Worm (Caenorhabditis elegans) whole organism, L1 larva: Measurements from ENCODE around the gene prp-8.

Experiments
- C04F5.9 ChIP-seq: sonication (generic microtip); optimal IDR thresholded peaks from 2 replicates; lab custom pipeline; 2016; ENCODE audit warnings: missing genetic modification characterization, missing compliant biosample characterization
- C16A3.4 ChIP-seq: fragments of 150-350 bp; optimal IDR thresholded peaks from 2 replicates; lab custom pipeline; 2014; ENCODE audit warnings: missing biosample characterization, missing genetic modification characterization
- C34B4.2 ChIP-seq: sonication (generic microtip); optimal IDR thresholded peaks from 2 replicates; lab custom pipeline; 2017; ENCODE audit warnings: mild to moderate bottlenecking, missing genetic modification characterization, missing compliant biosample characterization
- F16B12.6 ChIP-seq: fragments of 150-350 bp; optimal IDR thresholded peaks from 2 replicates; lab custom pipeline; 2014; ENCODE audit warnings: missing biosample characterization, missing genetic modification characterization
- Y116A8C.19 ChIP-seq: sonication (generic microtip); optimal IDR thresholded peaks from 2 replicates; lab custom pipeline; 2016; ENCODE audit warnings: missing compliant biosample characterization, missing genetic modification characterization, borderline replicate concordance
- alr-1 ChIP-seq: fragments of 200-800 bp; sonication (Bioruptor generic); optimal IDR thresholded peaks from 2 replicates; lab custom pipeline; 2018; ENCODE audit warnings: borderline replicate concordance, mild to moderate bottlenecking, missing genetic modification characterization, missing compliant biosample characterization
- aly-2 ChIP-seq: fragments of 150-350 bp; optimal IDR thresholded peaks from 2 replicates; lab custom pipeline; 2014; ENCODE audit warnings: missing biosample characterization, missing genetic modification characterization
- ama-1 ChIP-seq: fragments of 150-350 bp; optimal IDR thresholded peaks from 2 replicates; lab custom pipeline; 2014
- blmp-1 ChIP-seq: fragments of 150-350 bp; optimal IDR thresholded peaks from 2 replicates; lab custom pipeline; 2014; ENCODE audit warnings: missing biosample characterization, missing genetic modification characterization
- ceh-82 ChIP-seq, 3 experiments: fragments of 150-350 bp in 1 of 3; sonication (generic microtip) in 2 of 3; optimal IDR thresholded peaks; 2 replicates each; lab custom pipeline; 2014 to 2017; ENCODE audit warnings: missing biosample characterization in 3 of 3, missing genetic modification characterization in 3 of 3
- ceh-90 ChIP-seq: sonication (generic microtip); optimal IDR thresholded peaks from 2 replicates; lab custom pipeline; 2016; ENCODE audit warnings: missing genetic modification characterization, missing compliant biosample characterization
- dsc-1 ChIP-seq: sonication (generic microtip); optimal IDR thresholded peaks from 2 replicates; lab custom pipeline; 2016; ENCODE audit warnings: mild to moderate bottlenecking, missing genetic modification characterization, missing compliant biosample characterization
- efl-3 ChIP-seq: fragments of 200-800 bp; sonication (Bioruptor generic); optimal IDR thresholded peaks from 2 replicates; lab custom pipeline; 2018; ENCODE audit warnings: mild to moderate bottlenecking, missing genetic modification characterization, missing compliant biosample characterization
- egl-13 ChIP-seq: sonication (generic microtip); optimal IDR thresholded peaks from 2 replicates; lab custom pipeline; 2016; ENCODE audit warnings: missing genotype, missing genetic modification reagents, missing genetic modification characterization, missing compliant biosample characterization
- egl-27 ChIP-seq, 2 experiments: fragments of 150-350 bp in 1 of 2; sonication (generic microtip); optimal IDR thresholded peaks; 3 replicates each; lab custom pipeline; 2017 to 2018; ENCODE audit warnings: missing biosample characterization in 2 of 2, missing genetic modification characterization in 2 of 2, missing genetic modification reagents in 2 of 2
- elt-3 ChIP-seq, 6 experiments: fragments of 150-350 bp in 1 of 6; sonication (generic microtip); optimal IDR thresholded peaks; 2 replicates each; lab custom pipeline; 2017 to 2018; ENCODE audit warnings: missing biosample characterization in 6 of 6, missing genetic modification characterization in 6 of 6, inconsistent platforms in 1 of 6
- ets-5 ChIP-seq: fragments of 200-800 bp; sonication (Bioruptor generic); IDR thresholded peaks from 2 replicates; pipeline ENCODE4 v1.3.6; 2022; ENCODE audit warnings: missing genetic modification characterization, missing compliant biosample characterization
- fkh-10 ChIP-seq: sonication (generic microtip); optimal IDR thresholded peaks from 2 replicates; lab custom pipeline; 2017; ENCODE audit warnings: missing biosample characterization, missing genetic modification reagents, missing genetic modification characterization
- fkh-8 ChIP-seq: sonication (generic microtip); optimal IDR thresholded peaks from 2 replicates; lab custom pipeline; 2016; ENCODE audit warnings: mild to moderate bottlenecking, missing genetic modification characterization, missing compliant biosample characterization
- fos-1 ChIP-seq: fragments of 150-350 bp; optimal IDR thresholded peaks from 2 replicates; lab custom pipeline; 2014; ENCODE audit warnings: missing biosample characterization, missing genetic modification characterization
- hlh-17 ChIP-seq: fragments of 200-800 bp; sonication (Bioruptor generic); optimal IDR thresholded peaks from 2 replicates; lab custom pipeline; 2018; ENCODE audit warnings: missing genetic modification characterization, mild to moderate bottlenecking, missing compliant biosample characterization, moderate library complexity, borderline replicate concordance
- hlh-4 ChIP-seq: sonication (generic microtip); optimal IDR thresholded peaks from 2 replicates; lab custom pipeline; 2016; ENCODE audit warnings: mild to moderate bottlenecking, missing genetic modification characterization, missing compliant biosample characterization
- hpl-2 ChIP-seq: fragments of 150-350 bp; optimal IDR thresholded peaks from 2 replicates; lab custom pipeline; 2014; ENCODE audit warnings: missing biosample characterization, missing genetic modification reagents, missing genetic modification characterization
- isw-1 ChIP-seq: fragments of 200-800 bp; sonication (Bioruptor generic); IDR thresholded peaks from 2 replicates; pipeline ENCODE4 v1.3.6; 2022; ENCODE audit warnings: missing genetic modification characterization, missing compliant biosample characterization
- lin-13 ChIP-seq: fragments of 150-350 bp; optimal IDR thresholded peaks from 2 replicates; lab custom pipeline; 2014; ENCODE audit warnings: missing biosample characterization, missing genetic modification reagents, missing genetic modification characterization
- lin-14 ChIP-seq: fragments of 200-800 bp; sonication (Bioruptor generic); optimal IDR thresholded peaks from 2 replicates; lab custom pipeline; 2018; ENCODE audit warnings: mild to moderate bottlenecking, missing genetic modification characterization, moderate library complexity, missing compliant biosample characterization
- lin-15B ChIP-seq: fragments of 150-350 bp; sonication (generic microtip); optimal IDR thresholded peaks from 3 replicates; lab custom pipeline; 2014; ENCODE audit warnings: missing biosample characterization, missing genetic modification characterization
- lin-39 ChIP-seq: fragments of 150-350 bp; optimal IDR thresholded peaks from 2 replicates; lab custom pipeline; 2014; ENCODE audit warnings: missing biosample characterization, missing genetic modification reagents, missing genetic modification characterization
- lsy-2 ChIP-seq, 2 experiments: fragments of 150-350 bp; optimal IDR thresholded peaks; 2 replicates each; lab custom pipeline; 2014; ENCODE audit warnings: missing biosample characterization in 2 of 2, missing genetic modification characterization in 2 of 2
- mdl-1 ChIP-seq, 2 experiments: fragments of 150-350 bp; optimal IDR thresholded peaks; 2 replicates each; lab custom pipeline; 2014 to 2017; ENCODE audit warnings: missing biosample characterization in 2 of 2, missing genetic modification characterization in 2 of 2, inconsistent platforms in 1 of 2
- mep-1 ChIP-seq: fragments of 150-350 bp; optimal IDR thresholded peaks from 2 replicates; lab custom pipeline; 2014; ENCODE audit warnings: missing biosample characterization, missing genetic modification characterization
- nhr-11 ChIP-seq: fragments of 150-350 bp; optimal IDR thresholded peaks from 2 replicates; lab custom pipeline; 2014; ENCODE audit warnings: missing biosample characterization, missing genetic modification characterization
- nhr-20 ChIP-seq: sonication (generic microtip); optimal IDR thresholded peaks from 2 replicates; lab custom pipeline; 2016; ENCODE audit warnings: mild to moderate bottlenecking, missing genetic modification characterization, missing compliant biosample characterization
- nhr-237 ChIP-seq: fragments of 150-350 bp; optimal IDR thresholded peaks from 2 replicates; lab custom pipeline; 2014; ENCODE audit warnings: missing biosample characterization, missing genetic modification characterization
- nhr-28 ChIP-seq: fragments of 150-350 bp; optimal IDR thresholded peaks from 2 replicates; lab custom pipeline; 2014; ENCODE audit warnings: missing biosample characterization, missing genetic modification characterization
- nhr-47 ChIP-seq: sonication (generic microtip); optimal IDR thresholded peaks from 2 replicates; lab custom pipeline; 2016; ENCODE audit warnings: mild to moderate bottlenecking, missing genetic modification characterization, moderate library complexity, missing compliant biosample characterization
- nhr-76 ChIP-seq: sonication (generic microtip); optimal IDR thresholded peaks from 2 replicates; lab custom pipeline; 2017; ENCODE audit warnings: missing biosample characterization, missing genetic modification characterization
- nhr-85 ChIP-seq: sonication (generic microtip); peaks from one replicate; lab custom pipeline; 2016; ENCODE audit warnings: missing genetic modification characterization, inconsistent platforms, missing compliant biosample characterization
- nhr-90 ChIP-seq: sonication (generic microtip); optimal IDR thresholded peaks from 2 replicates; lab custom pipeline; 2016; ENCODE audit warnings: mild to moderate bottlenecking, missing genetic modification characterization, missing compliant biosample characterization; ENCODE audit not compliant: poor library complexity
- pax-3 ChIP-seq: fragments of 200-800 bp; sonication (Bioruptor generic); optimal IDR thresholded peaks from 2 replicates; lab custom pipeline; 2018; ENCODE audit warnings: mild to moderate bottlenecking, missing genetic modification characterization, moderate library complexity, missing compliant biosample characterization
- rnt-1 ChIP-seq: sonication (generic microtip); optimal IDR thresholded peaks from 2 replicates; lab custom pipeline; 2016; ENCODE audit warnings: mild to moderate bottlenecking, missing genetic modification characterization, moderate library complexity, missing compliant biosample characterization
- skn-1 ChIP-seq: fragments of 150-350 bp; optimal IDR thresholded peaks from 2 replicates; lab custom pipeline; 2014; ENCODE audit warnings: missing biosample characterization, missing genetic modification characterization
- snpc-4 ChIP-seq: fragments of 150-350 bp; optimal IDR thresholded peaks from 2 replicates; lab custom pipeline; 2014; ENCODE audit warnings: missing biosample characterization, missing genetic modification characterization
- sptf-1 ChIP-seq: fragments of 150-350 bp; optimal IDR thresholded peaks from 2 replicates; lab custom pipeline; 2014; ENCODE audit warnings: missing biosample characterization, missing genetic modification characterization
- sup-37 ChIP-seq: fragments of 200-800 bp; sonication (Bioruptor generic); optimal IDR thresholded peaks from 2 replicates; lab custom pipeline; 2018; ENCODE audit warnings: mild to moderate bottlenecking, missing genetic modification characterization, missing compliant biosample characterization
- unc-130 ChIP-seq: fragments of 150-350 bp; optimal IDR thresholded peaks from 2 replicates; lab custom pipeline; 2017; ENCODE audit warnings: missing biosample characterization, missing genetic modification characterization, inconsistent platforms
- unc-30 ChIP-seq: sonication (generic microtip); optimal IDR thresholded peaks from 2 replicates; lab custom pipeline; 2017; ENCODE audit warnings: missing biosample characterization, missing genetic modification characterization
- unc-62 ChIP-seq: fragments of 150-350 bp; optimal IDR thresholded peaks from 2 replicates; lab custom pipeline; 2014; ENCODE audit warnings: missing biosample characterization, missing genetic modification reagents, missing genetic modification characterization
- xbp-1 ChIP-seq: sonication (generic microtip); optimal IDR thresholded peaks from 2 replicates; lab custom pipeline; 2016; ENCODE audit warnings: missing genetic modification characterization, missing compliant biosample characterization
- zag-1 ChIP-seq: fragments of 150-350 bp; optimal IDR thresholded peaks from 2 replicates; lab custom pipeline; 2014; ENCODE audit warnings: missing biosample characterization, missing genetic modification characterization
- zip-4 ChIP-seq: fragments of 200-800 bp; sonication (Bioruptor generic); optimal IDR thresholded peaks from 2 replicates; lab custom pipeline; 2018; ENCODE audit warnings: mild to moderate bottlenecking, missing genetic modification characterization, moderate library complexity, missing compliant biosample characterization
- ztf-11 ChIP-seq, 2 experiments: sonication (generic microtip); optimal IDR thresholded peaks; 2 replicates each; lab custom pipeline; 2016 to 2017; ENCODE audit warnings: missing genetic modification characterization in 2 of 2, missing biosample characterization in 1 of 2, missing compliant biosample characterization in 1 of 2

Gene prp-8

DNA sequence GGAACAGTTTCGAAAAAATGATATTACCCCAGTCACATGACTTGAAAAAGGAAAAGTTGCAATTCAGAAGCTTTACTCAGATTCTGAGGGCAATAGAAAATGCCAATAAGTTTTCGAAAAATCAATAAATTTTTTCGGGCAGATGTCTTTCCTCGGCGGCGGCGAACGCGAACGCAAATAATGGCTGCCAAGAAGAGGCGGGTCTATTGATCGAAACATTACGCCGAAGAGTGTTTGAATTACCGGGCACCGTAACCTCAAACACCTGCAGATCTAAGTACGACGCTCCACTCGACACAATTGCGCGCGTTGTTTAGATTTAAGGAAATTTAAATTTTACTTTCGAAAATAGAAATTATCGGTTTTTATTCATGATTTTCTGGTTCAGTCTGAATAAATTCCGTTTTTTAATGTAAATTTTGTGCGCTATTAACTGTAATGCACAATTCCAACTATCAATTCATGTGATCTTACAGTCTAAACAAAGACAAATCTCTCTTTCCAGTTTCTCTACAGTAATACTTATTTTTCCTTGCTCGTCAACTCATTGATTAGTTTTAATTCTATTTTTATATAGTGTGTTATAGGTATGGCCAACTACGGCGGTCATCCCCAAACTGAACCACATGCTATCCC, at the start of gene prp-8:
Gene prp-8 (plus strand): TSS at position 586 of the 636 bp plus-strand sequence.
- no peak for TF ChIP-seq Y116A8C.19
- TF ChIP-seq efl-3 (GFP tag; lab: Kevin White, UChicago): no peak
- peak; percentile 67 for TF ChIP-seq fos-1 (tag; lab: Kevin White, UChicago)
- TF ChIP-seq zag-1 (tag; lab: Kevin White, UChicago): no peak
- TF ChIP-seq sup-37 (GFP tag; lab: Kevin White, UChicago): peak; percentile 66
- TF ChIP-seq nhr-20 (tag; lab: Kevin White, UChicago): peak; percentile 90
- peak; percentile 99 for TF ChIP-seq lsy-2 (tag; optimal IDR thresholded peaks at IDR 0.05; lab: Kevin White, UChicago)
- no peak for TF ChIP-seq hlh-4
- TF ChIP-seq hlh-17 (GFP tag; lab: Kevin White, UChicago): no peak
- peak; percentile 71 for TF ChIP-seq nhr-90 (tag; lab: Kevin White, UChicago)
- peak; percentile 85 for TF ChIP-seq nhr-85 (tag; lab: Kevin White, UChicago)
- peak in 1 of 2 experiments; percentile 55 for TF ChIP-seq ztf-11 (tag; optimal IDR thresholded peaks at IDR 0.05; lab: Kevin White, UChicago)
- TF ChIP-seq lin-15B (tag; lab: Kevin White, UChicago): peak; percentile 89
- no peak for TF ChIP-seq unc-30 (tag; lab: Kevin White, UChicago)
- peak; percentile 96 for TF ChIP-seq C16A3.4 (tag; lab: Kevin White, UChicago)
- TF ChIP-seq blmp-1: peak; percentile 95
- TF ChIP-seq lin-14 (GFP tag; lab: Kevin White, UChicago): peak; percentile 93
- peak; percentile 42 for TF ChIP-seq aly-2
- TF ChIP-seq nhr-76 (tag; lab: Kevin White, UChicago): peak; percentile 13
- TF ChIP-seq ceh-82 (tag; optimal IDR thresholded peaks at IDR 0.05; lab: Kevin White, UChicago): peak; percentile 82 to 96 (median 89)
- no peak for TF ChIP-seq unc-62 (GFP tag; lab: Kevin White, UChicago)
- TF ChIP-seq fkh-8 (tag; lab: Kevin White, UChicago): peak; percentile 93
- no peak for TF ChIP-seq C34B4.2
- no peak for TF ChIP-seq alr-1 (tag; lab: Kevin White, UChicago)
- TF ChIP-seq rnt-1: peak; percentile 91
- TF ChIP-seq xbp-1 (tag; lab: Kevin White, UChicago): peak; percentile 88
- TF ChIP-seq nhr-237: peak; percentile 58
- peak; percentile 88 for TF ChIP-seq lin-13 (GFP tag; lab: Kevin White, UChicago)
- no peak for TF ChIP-seq hpl-2 (GFP tag; lab: Kevin White, UChicago)
- peak; percentile 35 for TF ChIP-seq C04F5.9 (tag; lab: Kevin White, UChicago)
- TF ChIP-seq nhr-28: no peak
- no peak for TF ChIP-seq nhr-11 (tag; lab: Kevin White, UChicago)
- TF ChIP-seq elt-3 (tag; optimal IDR thresholded peaks at IDR 0.05; lab: Kevin White, UChicago): peak in 3 of 6 experiments; percentile 67 to 81 (median 75)
- TF ChIP-seq ama-1 (lab: Kevin White, UChicago): peak; percentile 51
- TF ChIP-seq mep-1 (tag; lab: Kevin White, UChicago): peak; percentile 96
- peak; percentile 71 for TF ChIP-seq pax-3 (tag; lab: Kevin White, UChicago)
- TF ChIP-seq zip-4 (GFP tag; lab: Kevin White, UChicago): peak; percentile 10
- TF ChIP-seq fkh-10 (GFP tag; lab: Kevin White, UChicago): peak; percentile 44
- TF ChIP-seq lin-39 (tag; lab: Kevin White, UChicago): peak; percentile 48
- TF ChIP-seq isw-1 (GFP tag; lab: Robert Waterston, UW): peak; percentile 89
- no peak for TF ChIP-seq sptf-1 (tag; lab: Kevin White, UChicago)
- TF ChIP-seq skn-1: peak; percentile 94
- TF ChIP-seq unc-130: peak; percentile 99
- TF ChIP-seq F16B12.6 (tag; lab: Kevin White, UChicago): peak; percentile 70
- peak; percentile 68 for TF ChIP-seq egl-13 (tag; lab: Kevin White, UChicago)
- peak; percentile 76 for TF ChIP-seq dsc-1
- no peak for TF ChIP-seq snpc-4 (tag; lab: Kevin White, UChicago)
- TF ChIP-seq egl-27 (tag; optimal IDR thresholded peaks at IDR 0.05; lab: Kevin White, UChicago): no peak
- peak; percentile 84 for TF ChIP-seq nhr-47
- TF ChIP-seq ets-5 (GFP tag; lab: Robert Waterston, UW): no peak
- TF ChIP-seq mdl-1 (tag; optimal IDR thresholded peaks at IDR 0.05; lab: Kevin White, UChicago): peak in 1 of 2 experiments; percentile 87
- no peak for TF ChIP-seq ceh-90 (tag; lab: Kevin White, UChicago)
